Worm (Caenorhabditis elegans): ENCODE results near the gene T15B7.1.

ce11 chrV:6874735-6875134, 32.2 kb downstream of the T15B7.1 start:
- TF ChIP-seq pqm-1 (tag; optimal IDR thresholded peaks at IDR 0.05) (no peak), elt-2 (tag; optimal IDR thresholded peaks at IDR 0.05) (no peak), fax-1 (tag; optimal IDR thresholded peaks at IDR 0.05) (no peak), sox-4 (tag; optimal IDR thresholded peaks at IDR 0.05) (no peak), ceh-31 (tag; optimal IDR thresholded peaks at IDR 0.05) (no peak)

Measured in whole organism, late embryonic.